Worm (Caenorhabditis elegans): Measurements from ENCODE around the gene W03F9.4.

DNA sequence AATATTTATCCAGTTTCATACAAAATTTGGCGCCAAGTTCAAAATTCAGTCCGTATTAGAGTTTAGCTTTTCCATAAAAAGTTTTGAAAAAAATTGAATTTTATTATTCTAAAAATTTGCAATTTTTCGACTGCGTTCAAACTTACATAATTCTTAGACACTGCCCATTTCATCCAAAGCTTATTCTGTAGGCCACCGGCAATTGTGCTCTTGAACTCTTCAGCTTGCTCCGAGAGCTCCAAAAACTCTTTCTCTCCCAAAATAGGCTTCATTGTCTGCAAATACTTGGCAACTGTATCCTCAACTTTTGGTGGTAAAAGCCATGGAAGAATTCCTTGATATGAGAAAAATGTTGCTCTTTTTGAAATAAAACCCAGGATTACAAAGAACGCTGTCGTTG lies 1.1 kb downstream of the W03F9.4 start:
- no peak for TF ChIP-seq him-1 (tag; optimal IDR thresholded peaks at IDR 0.05)
- no peak for TF ChIP-seq dao-5 (tag; optimal IDR thresholded peaks at IDR 0.05)
